Fruit fly (Drosophila melanogaster) whole organism, embryonic: Measurements from ENCODE around the gene GstO2.

ENCODE experiments used
- Atf6 ChIP-seq: fragments of 200-800 bp; sonication (Bioruptor generic); IDR thresholded peaks from 2 replicates; pipeline ENCODE4 v1.3.6; 2022; ENCODE audit warnings: missing biosample characterization, missing genetic modification characterization
- BtbVII ChIP-seq: fragments of 200-800 bp; sonication (Bioruptor generic); optimal IDR thresholded peaks from 3 replicates; lab custom pipeline; 2017; ENCODE audit warnings: missing biosample characterization, mild to moderate bottlenecking, missing genetic modification characterization
- CG10431 ChIP-seq: fragments of 200-800 bp; sonication (Bioruptor generic); optimal IDR thresholded peaks from 3 replicates; lab custom pipeline; 2018; ENCODE audit warnings: missing biosample characterization, mild to moderate bottlenecking, missing genetic modification characterization
- CG11560 ChIP-seq: fragments of 200-800 bp; sonication (Bioruptor generic); IDR thresholded peaks from 3 replicates; pipeline ENCODE4 v1.3.6; 2022; ENCODE audit warnings: missing biosample characterization, missing genetic modification characterization
- CG11695 ChIP-seq: fragments of 200-800 bp; sonication (Bioruptor generic); IDR thresholded peaks from 3 replicates; pipeline ENCODE4 v1.3.6; 2022; ENCODE audit warnings: missing biosample characterization, missing genetic modification characterization
- CG11723 ChIP-seq: fragments of 200-800 bp; sonication (Bioruptor generic); optimal IDR thresholded peaks from 2 replicates; lab custom pipeline; 2017; ENCODE audit warnings: missing biosample characterization, mild to moderate bottlenecking, missing genetic modification characterization
- CG13624 ChIP-seq: fragments of 200-800 bp; sonication (Bioruptor generic); optimal IDR thresholded peaks from 2 replicates; lab custom pipeline; 2016; ENCODE audit warnings: missing biosample characterization, missing genetic modification characterization
- CG1602 ChIP-seq: fragments of 200-800 bp; sonication (Bioruptor generic); optimal IDR thresholded peaks from 3 replicates; lab custom pipeline; 2016; ENCODE audit warnings: missing biosample characterization, missing genetic modification characterization
- CG2875 ChIP-seq: fragments of 200-800 bp; sonication (Bioruptor generic); optimal IDR thresholded peaks from 2 replicates; lab custom pipeline; 2017; ENCODE audit warnings: missing biosample characterization, mild to moderate bottlenecking, missing genetic modification characterization, missing genetic modification reagents
- CG34224 ChIP-seq: fragments of 200-800 bp; sonication (Bioruptor generic); IDR thresholded peaks from 3 replicates; pipeline ENCODE4 v1.3.6; 2022; ENCODE audit warnings: missing biosample characterization, missing genetic modification characterization; ENCODE audit not compliant: partially characterized antibody
- CG34422 ChIP-seq: fragments of 200-800 bp; sonication (Bioruptor generic); IDR thresholded peaks from 3 replicates; pipeline ENCODE4 v1.3.6; 2022; ENCODE audit warnings: missing biosample characterization, missing genetic modification characterization
- CG7786 ChIP-seq: fragments of 200-800 bp; sonication (Bioruptor generic); optimal IDR thresholded peaks from 2 replicates; lab custom pipeline; 2016; ENCODE audit warnings: missing biosample characterization, missing genetic modification characterization
- CG8089 ChIP-seq: fragments of 200-800 bp; sonication (Bioruptor generic); optimal IDR thresholded peaks from 3 replicates; lab custom pipeline; 2016; ENCODE audit warnings: missing biosample characterization, missing genetic modification characterization
- CG9932 ChIP-seq: fragments of 200-800 bp; sonication (Bioruptor generic); IDR thresholded peaks from 2 replicates; pipeline ENCODE4 v1.3.6; 2022; ENCODE audit warnings: missing biosample characterization, missing genetic modification characterization
- Camta ChIP-seq: fragments of 200-800 bp; sonication (Bioruptor generic); optimal IDR thresholded peaks from 2 replicates; lab custom pipeline; 2016; ENCODE audit warnings: missing biosample characterization, missing genetic modification characterization
- Dek ChIP-seq: fragments of 200-800 bp; sonication (Bioruptor generic); optimal IDR thresholded peaks from 3 replicates; lab custom pipeline; 2019; ENCODE audit warnings: missing biosample characterization, mild to moderate bottlenecking, missing genetic modification characterization, moderate library complexity
- Doc2 ChIP-seq: fragments of 200-800 bp; sonication (Bioruptor generic); IDR thresholded peaks from 2 replicates; pipeline ENCODE4 v1.3.6; 2022; ENCODE audit warnings: missing biosample characterization, missing genetic modification characterization
- Dref ChIP-seq: fragments of 200-800 bp; sonication (Bioruptor generic); IDR thresholded peaks from 2 replicates; pipeline ENCODE4 v1.3.6; 2022; ENCODE audit warnings: missing biosample characterization, missing genetic modification characterization
- Fer2 ChIP-seq: fragments of 200-800 bp; sonication (Bioruptor generic); optimal IDR thresholded peaks from 2 replicates; lab custom pipeline; 2018; ENCODE audit warnings: missing biosample characterization, mild to moderate bottlenecking, missing genetic modification characterization, moderate library complexity
- Gsc ChIP-seq: fragments of 200-800 bp; sonication (Bioruptor generic); IDR thresholded peaks from 2 replicates; pipeline ENCODE4 v1.3.6; 2022; ENCODE audit warnings: missing biosample characterization, missing genetic modification characterization
- HLH3B ChIP-seq: fragments of 200-800 bp; sonication (Bioruptor generic); IDR thresholded peaks from 2 replicates; pipeline ENCODE4 v1.3.6; 2022; ENCODE audit warnings: missing biosample characterization, missing genetic modification characterization
- HLH54F ChIP-seq: fragments of 200-800 bp; sonication (Bioruptor generic); optimal IDR thresholded peaks from 3 replicates; lab custom pipeline; 2016; ENCODE audit warnings: missing biosample characterization, missing genetic modification characterization
- HmgD ChIP-seq: fragments of 200-800 bp; sonication (Bioruptor generic); optimal IDR thresholded peaks from 3 replicates; lab custom pipeline; 2016; ENCODE audit warnings: missing biosample characterization, missing genetic modification characterization
- Hr78 ChIP-seq, 2 experiments: fragments of 200-800 bp in 1 of 2; fragments of >200 bp in 1 of 2; sonication (Bioruptor generic) in 1 of 2; optimal IDR thresholded peaks; 2 replicates each; lab custom pipeline; 2017 to 2019; ENCODE audit warnings: missing biosample characterization in 2 of 2, missing genetic modification characterization in 2 of 2, mild to moderate bottlenecking in 1 of 2, moderate library complexity in 1 of 2
- Hsf ChIP-seq: fragments of 200-800 bp; sonication (Bioruptor generic); optimal IDR thresholded peaks from 3 replicates; lab custom pipeline; 2016; ENCODE audit warnings: missing biosample characterization, missing genetic modification characterization
- Nf-YB ChIP-seq: fragments of 200-800 bp; sonication (Bioruptor generic); optimal IDR thresholded peaks from 3 replicates; lab custom pipeline; 2019; ENCODE audit warnings: missing biosample characterization, mild to moderate bottlenecking, missing genetic modification characterization, moderate library complexity
- PHDP ChIP-seq: fragments of 200-800 bp; sonication (Bioruptor generic); optimal IDR thresholded peaks from 3 replicates; lab custom pipeline; 2018; ENCODE audit warnings: missing biosample characterization, mild to moderate bottlenecking, missing genetic modification characterization, moderate library complexity
- Poxn ChIP-seq: fragments of 200-800 bp; sonication (Bioruptor generic); IDR thresholded peaks from 2 replicates; pipeline ENCODE4 v1.3.6; 2022; ENCODE audit warnings: missing biosample characterization, missing genetic modification characterization
- Six4 ChIP-seq: fragments of 200-800 bp; sonication (Bioruptor generic); optimal IDR thresholded peaks from 2 replicates; lab custom pipeline; 2016; ENCODE audit warnings: missing biosample characterization, missing genetic modification characterization
- Xbp1 ChIP-seq: fragments of 200-800 bp; sonication (Bioruptor generic); optimal IDR thresholded peaks from 3 replicates; lab custom pipeline; 2016; ENCODE audit warnings: missing biosample characterization, mild to moderate bottlenecking, missing genetic modification characterization
- br ChIP-seq: fragments of >200 bp; optimal IDR thresholded peaks from 2 replicates; lab custom pipeline; 2017
- btn ChIP-seq: fragments of 200-800 bp; sonication (Bioruptor generic); optimal IDR thresholded peaks from 2 replicates; lab custom pipeline; 2016; ENCODE audit warnings: missing biosample characterization, missing genetic modification characterization
- cato ChIP-seq: fragments of 200-800 bp; sonication (Bioruptor generic); optimal IDR thresholded peaks from 2 replicates; lab custom pipeline; 2016; ENCODE audit warnings: missing biosample characterization, missing genetic modification characterization, borderline replicate concordance
- da ChIP-seq: fragments of 200-800 bp; sonication (Bioruptor generic); optimal IDR thresholded peaks from 2 replicates; lab custom pipeline; 2016; ENCODE audit warnings: missing biosample characterization, missing genetic modification characterization
- en ChIP-seq: fragments of 200-800 bp; sonication (Bioruptor generic); optimal IDR thresholded peaks from 2 replicates; lab custom pipeline; 2016; ENCODE audit warnings: missing biosample characterization, missing genetic modification characterization
- gcm2 ChIP-seq: fragments of 200-800 bp; sonication (Bioruptor generic); optimal IDR thresholded peaks from 2 replicates; lab custom pipeline; 2016; ENCODE audit warnings: missing biosample characterization, missing genetic modification characterization
- klu ChIP-seq: fragments of 200-800 bp; sonication (Bioruptor generic); IDR thresholded peaks from 2 replicates; pipeline ENCODE4 v1.3.6; 2022; ENCODE audit warnings: missing biosample characterization, missing genetic modification characterization
- mam ChIP-seq: fragments of 200-800 bp; sonication (Bioruptor generic); optimal IDR thresholded peaks from 3 replicates; lab custom pipeline; 2016; ENCODE audit warnings: missing biosample characterization, missing genetic modification characterization
- mld ChIP-seq: fragments of 200-800 bp; sonication (Bioruptor generic); IDR thresholded peaks from 3 replicates; pipeline ENCODE4 v1.3.6; 2022; ENCODE audit warnings: missing biosample characterization, missing genetic modification characterization; ENCODE audit not compliant: partially characterized antibody
- nau ChIP-seq: fragments of 200-800 bp; sonication (Bioruptor generic); optimal IDR thresholded peaks from 3 replicates; lab custom pipeline; 2017; ENCODE audit warnings: missing biosample characterization, mild to moderate bottlenecking, missing genetic modification characterization, missing genetic modification reagents
- nerfin-1 ChIP-seq: fragments of 200-800 bp; sonication (Bioruptor generic); optimal IDR thresholded peaks from 3 replicates; lab custom pipeline; 2019; ENCODE audit warnings: missing biosample characterization, mild to moderate bottlenecking, missing genetic modification characterization, moderate library complexity
- oc ChIP-seq: fragments of 200-800 bp; sonication (Bioruptor generic); optimal IDR thresholded peaks from 2 replicates; lab custom pipeline; 2018; ENCODE audit warnings: missing biosample characterization, mild to moderate bottlenecking, missing genetic modification characterization, moderate library complexity
- pan ChIP-seq, 4 experiments: fragments of >200 bp in 3 of 4; fragments of 200-800 bp in 1 of 4; sonication (Bioruptor generic) in 1 of 4; optimal IDR thresholded peaks in 3 of 4; IDR thresholded peaks in 1 of 4; 2 replicates each; pipeline versions ENCODE4 v1.3.6 to Lab custom; 2017 to 2022; ENCODE audit warnings: missing biosample characterization in 2 of 4, missing genetic modification characterization in 2 of 4, mixed read lengths in 1 of 4
- pros ChIP-seq: fragments of 200-800 bp; sonication (Bioruptor generic); optimal IDR thresholded peaks from 3 replicates; lab custom pipeline; 2019; ENCODE audit warnings: missing biosample characterization, mild to moderate bottlenecking, missing genetic modification characterization, moderate library complexity
- sens ChIP-seq: fragments of 200-800 bp; sonication (Bioruptor generic); peaks from one replicate; lab custom pipeline; 2016; ENCODE audit warnings: missing biosample characterization, missing genetic modification characterization
- sqz ChIP-seq: fragments of 200-800 bp; sonication (Bioruptor generic); optimal IDR thresholded peaks from 3 replicates; lab custom pipeline; 2018; ENCODE audit warnings: missing biosample characterization, mild to moderate bottlenecking, missing genetic modification characterization
- sr ChIP-seq: fragments of 200-800 bp; sonication (Bioruptor generic); IDR thresholded peaks from 3 replicates; pipeline ENCODE4 v1.3.6; 2022; ENCODE audit warnings: missing biosample characterization, missing genetic modification characterization
- tll ChIP-seq, 2 experiments: fragments of 200-800 bp in 1 of 2; fragments of >200 bp in 1 of 2; sonication (Bioruptor generic) in 1 of 2; optimal IDR thresholded peaks; 2 replicates each; lab custom pipeline; 2017 to 2019; ENCODE audit warnings: missing biosample characterization in 2 of 2, missing genetic modification characterization in 2 of 2, mild to moderate bottlenecking in 1 of 2, moderate library complexity in 1 of 2
- zen ChIP-seq: fragments of 200-800 bp; sonication (Bioruptor generic); optimal IDR thresholded peaks from 3 replicates; lab custom pipeline; 2018; ENCODE audit warnings: missing biosample characterization, mild to moderate bottlenecking, missing genetic modification characterization, moderate library complexity

Gene GstO2

DNA sequence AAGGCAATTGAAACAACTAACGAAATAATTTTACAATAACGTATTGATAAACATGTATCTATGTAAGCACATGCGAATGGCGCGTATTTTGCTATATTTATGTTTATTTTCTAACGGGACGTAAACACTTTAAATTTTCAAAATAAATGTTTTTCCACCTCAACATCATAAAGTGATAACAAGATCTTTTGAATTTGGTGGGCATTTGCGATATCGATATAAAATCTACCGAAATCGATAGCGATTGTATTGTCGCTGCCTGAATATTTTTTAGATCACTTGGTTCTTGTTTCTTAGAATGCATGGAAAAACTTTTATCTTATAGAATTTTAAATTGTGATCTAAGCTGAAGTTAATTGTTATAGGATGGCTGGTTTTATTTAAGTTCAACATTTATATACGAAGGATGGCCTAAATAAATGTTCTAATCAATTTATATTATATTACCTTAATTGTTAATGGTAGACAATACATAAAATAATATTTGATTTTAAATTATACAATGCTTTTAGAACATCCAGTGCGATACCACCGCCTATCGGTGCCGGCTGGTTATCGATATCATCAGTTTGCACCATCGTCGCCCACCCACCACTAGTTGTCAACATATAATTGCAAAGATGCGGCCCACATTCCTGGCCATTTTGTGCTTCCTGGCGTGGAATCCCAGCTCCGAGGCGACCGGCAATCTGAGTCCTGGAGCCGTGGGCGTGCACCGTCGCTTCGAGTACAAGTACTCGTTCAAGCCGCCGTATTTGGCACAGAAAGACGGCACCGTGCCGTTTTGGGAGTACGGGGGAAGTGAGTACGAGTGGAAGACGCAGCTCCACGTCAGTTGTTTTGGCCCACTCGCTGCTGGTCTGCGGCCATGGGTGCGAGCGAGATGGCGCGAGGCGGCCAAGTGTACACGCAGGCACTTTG, 11.3 kb upstream of the GstO2 start, which contains the start of gene ergic53 (continued):
- TF ChIP-seq CG8089 (GFP tag; lab: Kevin White, UChicago) (no peak), sr (no peak), btn (no peak), HLH54F (GFP tag; lab: Kevin White, UChicago) (no peak), da (no peak), CG2875 (GFP tag; lab: Kevin White, UChicago) (no peak), Xbp1 (peak; percentile 89), HLH3B (GFP tag; lab: Robert Waterston, UW) (no peak), zen (tag; lab: Kevin White, UChicago) (no peak), CG34422 (GFP tag; lab: Robert Waterston, UW) (peak; percentile 94; the same call in 2 of the 3 replicates), CG9932 (GFP tag; lab: Robert Waterston, UW) (no peak), nerfin-1 (tag; lab: Kevin White, UChicago) (peak; percentile 53), pan (optimal IDR thresholded peaks at IDR 0.05; lab: Kevin White, UChicago) (no peak), pan (GFP tag; optimal IDR thresholded peaks at IDR 0.05 in 1 of 2, IDR thresholded peaks at IDR 0.05 in 1 of 2) (peak in 1 of 2 experiments; percentile 18), Doc2 (no peak), cato (no peak), CG13624 (GFP tag; lab: Kevin White, UChicago) (no peak), Dref (GFP tag; lab: Robert Waterston, UW) (peak; percentile 82), Gsc (no peak), Six4 (GFP tag; lab: Kevin White, UChicago) (no peak), CG11723 (GFP tag; lab: Kevin White, UChicago) (no peak), mam (no peak), Hr78 (GFP tag; optimal IDR thresholded peaks at IDR 0.05; lab: Kevin White, UChicago) (no peak), CG11560 (no peak), BtbVII (GFP tag; lab: Kevin White, UChicago) (no peak), Fer2 (tag; lab: Kevin White, UChicago) (no peak), Hsf (GFP tag; lab: Kevin White, UChicago) (no peak), CG34224 (GFP tag; lab: Robert Waterston, UW) (peak; percentile 77), Poxn (no peak), mld (peak; percentile 32; the same call in 2 of the 3 replicates), Atf6 (GFP tag; lab: Robert Waterston, UW) (no peak), CG11695 (no peak), gcm2 (no peak), klu (GFP tag; lab: Robert Waterston, UW) (no peak), en (no peak), oc (tag; lab: Kevin White, UChicago) (no peak), PHDP (tag; lab: Kevin White, UChicago) (no peak), CG7786 (GFP tag; lab: Kevin White, UChicago) (no peak), sqz (GFP tag; lab: Kevin White, UChicago) (no peak), nau (GFP tag; lab: Kevin White, UChicago) (no peak), Camta (no peak), tll (GFP tag; optimal IDR thresholded peaks at IDR 0.05; lab: Kevin White, UChicago) (no peak), HmgD (GFP tag; lab: Kevin White, UChicago) (no peak), Dek (tag; lab: Kevin White, UChicago) (no peak), pros (GFP tag; lab: Kevin White, UChicago) (no peak), Nf-YB (GFP tag; lab: Kevin White, UChicago) (peak; percentile 14), sens (GFP tag; lab: Kevin White, UChicago) (peak; percentile 32), CG10431 (GFP tag; lab: Kevin White, UChicago) (no peak), br (lab: Kevin White, UChicago) (no peak), CG1602 (GFP tag; lab: Kevin White, UChicago) (no peak)
